Worm (Caenorhabditis elegans) whole organism, mixed stage, embryonic: ENCODE measurements around the gene Y51H7C.9.
"Not testable (repeated sequence)": the region's sequence is repeated elsewhere in the genome, so short reads cannot be mapped to it uniquely, and the experiment has no call there.

Experiments used
- blmp-1 ChIP-seq: fragments of 150-350 bp; optimal IDR thresholded peaks from 2 replicates; lab custom pipeline; 2014; ENCODE audit warnings: missing biosample characterization, missing genetic modification characterization
- ceh-43 ChIP-seq: fragments of 200-800 bp; sonication (Bioruptor generic); optimal IDR thresholded peaks from 2 replicates; lab custom pipeline; 2018; ENCODE audit warnings: mild to moderate bottlenecking, missing genetic modification characterization, moderate library complexity, missing compliant biosample characterization
- ceh-83 ChIP-seq: fragments of 200-800 bp; sonication (Bioruptor generic); optimal IDR thresholded peaks from 2 replicates; lab custom pipeline; 2018; ENCODE audit warnings: mild to moderate bottlenecking, missing genetic modification characterization, missing compliant biosample characterization
- ces-1 ChIP-seq: fragments of 150-350 bp; optimal IDR thresholded peaks from 2 replicates; lab custom pipeline; 2014; ENCODE audit warnings: missing biosample characterization, missing genetic modification reagents, missing genetic modification characterization
- cnd-1 ChIP-seq: fragments of 200-800 bp; sonication (Bioruptor generic); optimal IDR thresholded peaks from 2 replicates; lab custom pipeline; 2018; ENCODE audit warnings: mild to moderate bottlenecking, missing genetic modification characterization, missing compliant biosample characterization
- drap-1 ChIP-seq: fragments of 200-800 bp; sonication (Bioruptor generic); optimal IDR thresholded peaks from 3 replicates; lab custom pipeline; 2018; ENCODE audit warnings: mild to moderate bottlenecking, missing genetic modification characterization, missing compliant biosample characterization
- elt-1 ChIP-seq: sonication (generic microtip); optimal IDR thresholded peaks from 2 replicates; lab custom pipeline; 2017; ENCODE audit warnings: missing genetic modification characterization, mild to moderate bottlenecking, missing compliant biosample characterization, antibody characterized with exemption, moderate library complexity, borderline replicate concordance; ENCODE audit not compliant: insufficient read depth
- elt-3 ChIP-seq: fragments of 150-350 bp; optimal IDR thresholded peaks from 2 replicates; lab custom pipeline; 2014; ENCODE audit warnings: missing biosample characterization, missing genetic modification characterization
- flh-1 ChIP-seq: fragments of 200-800 bp; sonication (Bioruptor generic); optimal IDR thresholded peaks from 2 replicates; lab custom pipeline; 2018; ENCODE audit warnings: mild to moderate bottlenecking, missing genetic modification characterization, moderate library complexity, missing compliant biosample characterization
- ham-2 ChIP-seq: fragments of 200-800 bp; sonication (Bioruptor generic); optimal IDR thresholded peaks from 2 replicates; lab custom pipeline; 2018; ENCODE audit warnings: mild to moderate bottlenecking, missing genetic modification characterization, missing compliant biosample characterization
- hlh-1 ChIP-seq: fragments of 150-350 bp; optimal IDR thresholded peaks from 2 replicates; lab custom pipeline; 2014; ENCODE audit warnings: missing biosample characterization, missing genetic modification reagents, missing genetic modification characterization
- lin-13 ChIP-seq: fragments of 150-350 bp; optimal IDR thresholded peaks from 2 replicates; lab custom pipeline; 2014; ENCODE audit warnings: missing biosample characterization, missing genetic modification characterization
- lin-32 ChIP-seq: fragments of 200-800 bp; sonication (Bioruptor generic); optimal IDR thresholded peaks from 2 replicates; lab custom pipeline; 2018; ENCODE audit warnings: mild to moderate bottlenecking, missing genetic modification characterization, missing compliant biosample characterization
- mab-5 ChIP-seq: fragments of 150-350 bp; optimal IDR thresholded peaks from 2 replicates; lab custom pipeline; 2014; ENCODE audit warnings: missing biosample characterization, missing genetic modification characterization
- mls-2 ChIP-seq: sonication (generic microtip); optimal IDR thresholded peaks from 2 replicates; lab custom pipeline; 2016; ENCODE audit warnings: mild to moderate bottlenecking, missing genetic modification characterization, moderate library complexity, missing compliant biosample characterization
- nhr-12 ChIP-seq: fragments of 150-350 bp; optimal IDR thresholded peaks from 2 replicates; lab custom pipeline; 2014; ENCODE audit warnings: missing biosample characterization, missing genetic modification characterization
- nhr-2 ChIP-seq: fragments of 150-350 bp; optimal IDR thresholded peaks from 2 replicates; lab custom pipeline; 2014; ENCODE audit warnings: missing biosample characterization, missing genetic modification characterization
- nhr-28 ChIP-seq: fragments of 150-350 bp; optimal IDR thresholded peaks from 2 replicates; lab custom pipeline; 2014; ENCODE audit warnings: missing biosample characterization, missing genetic modification characterization
- nhr-76 ChIP-seq: sonication (generic microtip); optimal IDR thresholded peaks from 2 replicates; lab custom pipeline; 2017; ENCODE audit warnings: missing biosample characterization, missing genetic modification characterization
- pha-4 ChIP-seq: fragments of 150-350 bp; optimal IDR thresholded peaks from 2 replicates; lab custom pipeline; 2018; ENCODE audit warnings: missing biosample characterization, missing genetic modification reagents, missing genetic modification characterization
- sem-2 ChIP-seq: fragments of 200-800 bp; sonication (Bioruptor generic); optimal IDR thresholded peaks from 2 replicates; lab custom pipeline; 2018; ENCODE audit warnings: mild to moderate bottlenecking, missing genetic modification characterization, missing compliant biosample characterization
- snpc-4 ChIP-seq: fragments of 150-350 bp; optimal IDR thresholded peaks from 2 replicates; lab custom pipeline; 2014; ENCODE audit warnings: missing biosample characterization, missing genetic modification characterization
- sptf-1 ChIP-seq: sonication (generic microtip); optimal IDR thresholded peaks from 2 replicates; lab custom pipeline; 2017; ENCODE audit warnings: mild to moderate bottlenecking, missing genetic modification characterization, moderate library complexity, missing compliant biosample characterization
- tbx-8 ChIP-seq: fragments of 200-800 bp; sonication (Bioruptor generic); optimal IDR thresholded peaks from 2 replicates; lab custom pipeline; 2018; ENCODE audit warnings: mild to moderate bottlenecking, missing genetic modification characterization, moderate library complexity, missing compliant biosample characterization
- unc-120 ChIP-seq: sonication (generic microtip); optimal IDR thresholded peaks from 2 replicates; lab custom pipeline; 2017; ENCODE audit warnings: missing genetic modification characterization, missing compliant biosample characterization; ENCODE audit not compliant: poor library complexity, severe bottlenecking
- unc-62 ChIP-seq: fragments of 150-350 bp; optimal IDR thresholded peaks from 2 replicates; lab custom pipeline; 2014; ENCODE audit warnings: missing biosample characterization, missing genetic modification reagents, missing genetic modification characterization
- ztf-11 ChIP-seq: fragments of 150-350 bp; optimal IDR thresholded peaks from 2 replicates; lab custom pipeline; 2014; ENCODE audit warnings: missing biosample characterization, missing genetic modification characterization

Y51H7C.9 gene

DNA sequence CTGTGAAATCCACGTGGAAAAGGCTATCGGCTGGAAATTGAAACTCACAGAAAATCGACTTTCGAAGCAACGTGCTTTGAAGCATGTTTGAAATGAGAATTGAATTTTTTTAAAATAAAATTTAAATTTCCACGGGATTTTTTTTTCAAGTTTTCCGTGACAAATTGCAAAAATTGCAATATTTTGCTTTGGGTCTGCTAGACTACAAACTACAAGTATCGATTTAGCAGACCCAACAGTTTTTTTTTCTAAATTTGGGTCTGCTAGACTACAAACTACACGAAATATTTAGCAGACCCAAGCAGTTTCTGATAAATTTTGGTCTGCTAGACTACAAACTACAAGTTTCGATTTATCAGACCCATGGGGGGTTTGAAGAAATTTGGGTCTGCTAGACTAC lies at the start of gene Y51H7C.9:
Y51H7C.9 (minus strand) TSS at position 101 of the 400 bp plus-strand sequence.
- TF ChIP-seq flh-1 (GFP tag; lab: Kevin White, UChicago), result no peak
- no peak for TF ChIP-seq mab-5
- no peak for TF ChIP-seq tbx-8 (GFP tag; lab: Kevin White, UChicago)
- TF ChIP-seq unc-120 (tag; lab: Kevin White, UChicago), result no peak
- TF ChIP-seq blmp-1 (tag; lab: Kevin White, UChicago), result no peak
- no peak for TF ChIP-seq unc-62 (GFP tag; lab: Kevin White, UChicago)
- no peak for TF ChIP-seq hlh-1 (tag; lab: Kevin White, UChicago)
- TF ChIP-seq elt-1 (tag; lab: Kevin White, UChicago), result no peak
- TF ChIP-seq mls-2, result no peak
- no peak for TF ChIP-seq snpc-4 (tag; lab: Kevin White, UChicago)
- TF ChIP-seq sptf-1 (tag; lab: Kevin White, UChicago), result no peak
- no peak for TF ChIP-seq ztf-11 (tag; lab: Kevin White, UChicago)
- no peak for TF ChIP-seq cnd-1
- no peak for TF ChIP-seq lin-13 (tag; lab: Kevin White, UChicago)
- TF ChIP-seq pha-4 (tag; lab: Kevin White, UChicago), result no peak
- TF ChIP-seq ceh-43 (GFP tag; lab: Kevin White, UChicago), result no peak
- TF ChIP-seq nhr-76 (tag; lab: Kevin White, UChicago), result no peak

DNA sequence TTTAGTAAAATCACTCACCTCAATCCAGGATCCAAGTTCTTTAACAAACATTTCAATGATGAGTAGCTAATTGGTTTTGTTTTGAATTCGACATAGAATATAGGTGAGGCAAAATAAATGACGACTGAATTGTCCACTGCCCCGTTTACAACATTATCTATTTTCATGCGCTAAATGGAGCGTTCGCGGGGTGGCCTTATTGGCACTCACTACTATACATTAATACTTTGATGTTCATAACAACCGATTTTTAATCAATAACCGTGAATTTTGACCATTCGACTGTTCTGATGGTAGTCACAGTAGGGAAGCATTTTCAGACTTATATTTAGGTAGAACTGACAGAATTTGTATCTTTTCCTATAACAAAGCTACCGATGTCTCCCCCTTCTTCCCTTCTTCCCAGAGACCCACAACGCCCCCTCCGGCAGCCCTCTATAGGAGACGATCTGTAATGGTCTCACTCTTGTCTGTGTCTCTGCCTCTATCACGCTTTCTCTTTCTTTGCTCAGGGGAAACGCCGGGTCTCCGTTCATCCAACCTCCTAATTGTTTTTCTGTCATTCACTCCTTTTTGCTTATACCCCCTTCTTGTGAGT lies 35.5 kb upstream of the Y51H7C.9 start, which contains the start of gene Y51H7C.12:
Y51H7C.12 (minus strand) TSS at position 51 of the 598 bp plus-strand sequence.
- not testable (repeated sequence) for TF ChIP-seq ceh-83; pha-4 (tag; lab: Kevin White, UChicago); snpc-4 (tag; lab: Kevin White, UChicago)
- TF ChIP-seq, all 35 proteins: peak for 0; not testable (repeated sequence) for 35

DNA sequence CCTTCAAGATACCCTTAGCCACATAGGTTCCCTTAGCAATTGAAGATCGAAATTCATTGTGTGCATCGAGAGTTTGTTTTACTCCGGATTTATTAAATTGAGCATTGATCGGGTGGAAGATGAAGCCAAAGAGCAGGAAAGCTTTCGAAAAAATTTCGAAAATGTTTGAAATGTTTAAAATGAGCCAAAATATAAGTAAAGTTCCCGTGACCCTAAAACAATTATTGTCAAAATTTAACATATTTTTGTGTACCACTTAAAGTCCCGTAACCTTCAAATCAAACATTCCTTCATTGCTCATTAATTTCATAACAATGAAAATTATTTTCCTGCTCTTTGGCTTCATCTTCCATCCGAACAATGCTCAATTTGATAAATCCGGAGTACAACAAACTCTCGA lies 33.6 kb upstream of the Y51H7C.9 start, which contains the start of gene scl-17:
scl-17 (plus strand) TSS at position 301 of the 400 bp plus-strand sequence.
- TF ChIP-seq nhr-28 (no peak), sem-2 (no peak), tbx-8 (GFP tag; lab: Kevin White, UChicago) (no peak), sptf-1 (tag; lab: Kevin White, UChicago) (no peak), elt-3 (tag; lab: Kevin White, UChicago) (no peak), hlh-1 (tag; lab: Kevin White, UChicago) (no peak), ceh-43 (GFP tag; lab: Kevin White, UChicago) (no peak), lin-13 (tag; lab: Kevin White, UChicago) (no peak), nhr-76 (tag; lab: Kevin White, UChicago) (no peak), cnd-1 (no peak), ces-1 (GFP tag; lab: Kevin White, UChicago) (no peak), lin-32 (no peak), nhr-2 (tag; lab: Kevin White, UChicago) (no peak), drap-1 (GFP tag; lab: Kevin White, UChicago) (no peak), mab-5 (no peak)

DNA sequence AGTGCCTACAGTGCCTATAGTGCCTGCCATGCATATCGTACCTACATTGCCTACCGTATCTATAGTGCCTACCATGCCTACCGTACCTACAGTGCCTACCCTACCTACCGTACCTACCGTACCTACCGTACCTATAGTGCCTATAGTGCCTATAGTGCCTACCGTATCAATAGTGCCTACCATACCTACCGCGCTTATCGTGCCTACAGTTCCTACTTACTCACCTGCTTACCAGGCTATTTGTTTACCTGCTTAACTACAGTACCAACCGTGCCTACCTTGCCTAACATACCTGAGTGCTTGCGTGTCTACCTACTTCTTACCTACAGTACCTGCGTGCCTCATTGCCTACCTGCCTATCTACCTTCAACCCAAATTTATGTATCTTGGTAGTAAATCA lies 30.2 kb upstream of the Y51H7C.9 start:
- TF ChIP-seq ham-2 (GFP tag; lab: Kevin White, UChicago) (no peak), drap-1 (GFP tag; lab: Kevin White, UChicago) (no peak), ztf-11 (tag; lab: Kevin White, UChicago) (no peak), sptf-1 (tag; lab: Kevin White, UChicago) (no peak), nhr-2 (tag; lab: Kevin White, UChicago) (no peak), ces-1 (GFP tag; lab: Kevin White, UChicago) (no peak)
- TF ChIP-seq, all 35 proteins: peak for 0

DNA sequence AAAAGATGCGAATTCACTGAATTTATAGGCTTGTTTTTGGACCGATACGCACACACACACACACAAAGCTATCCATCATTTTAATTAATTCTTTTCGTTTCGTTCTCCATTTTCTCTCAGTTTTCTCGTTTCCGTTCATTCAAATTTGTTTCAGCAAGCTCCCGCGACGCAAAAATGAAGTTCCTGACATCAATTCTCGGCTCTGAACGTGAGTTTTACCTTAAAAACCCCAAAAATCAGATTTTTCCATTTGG lies 27.0 kb upstream of the Y51H7C.9 start, which contains the start of gene Y51H7C.3:
Y51H7C.3 (plus strand) TSS at position 155 of the 254 bp plus-strand sequence.
- TF ChIP-seq tbx-8 (GFP tag; lab: Kevin White, UChicago), result no peak
- no peak for TF ChIP-seq nhr-12 (tag; lab: Kevin White, UChicago)
- no peak for TF ChIP-seq sem-2
- TF ChIP-seq flh-1 (GFP tag; lab: Kevin White, UChicago), result no peak
